Worm (Caenorhabditis elegans) whole organism, young adult: ENCODE measurements around the gene T02B11.8.

Experiments
- ceh-27 ChIP-seq: fragments of 200-800 bp; sonication (Bioruptor generic); optimal IDR thresholded peaks from 2 replicates; lab custom pipeline; 2018; ENCODE audit warnings: mild to moderate bottlenecking, missing genetic modification characterization, moderate library complexity, missing compliant biosample characterization
- lag-1 ChIP-seq: fragments of 200-800 bp; sonication (Bioruptor generic); IDR thresholded peaks from 2 replicates; pipeline ENCODE4 v1.3.6; 2022; ENCODE audit warnings: missing genetic modification reagents, missing genetic modification characterization, missing compliant biosample characterization
- tbp1 ChIP-seq: fragments of 200-800 bp; sonication (Bioruptor generic); optimal IDR thresholded peaks from 2 replicates; lab custom pipeline; 2018; ENCODE audit warnings: mild to moderate bottlenecking, missing genetic modification characterization, missing compliant biosample characterization

DNA sequence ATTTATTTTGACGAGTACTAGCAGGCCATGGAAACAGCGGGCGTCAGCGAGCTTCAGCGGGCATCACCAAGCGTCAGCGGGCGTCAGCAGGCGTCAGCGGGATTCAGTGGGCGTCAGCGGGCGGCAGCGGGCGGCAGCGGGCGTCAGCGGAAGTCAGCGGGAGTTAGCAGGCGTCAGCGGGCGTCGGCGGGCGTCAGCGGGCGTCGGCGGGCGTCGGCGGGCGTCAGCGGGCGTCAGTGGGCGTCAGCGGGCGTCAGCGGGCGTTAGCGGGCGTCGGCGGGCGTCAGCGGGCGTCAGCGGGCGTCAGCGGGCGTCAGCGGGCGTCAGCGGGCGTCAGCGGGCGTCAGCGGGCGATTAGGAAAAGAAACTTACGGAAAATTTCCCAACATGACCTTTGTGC is 35.9 kb downstream of the T02B11.8 start:
- TF ChIP-seq ceh-27 (GFP tag; lab: Kevin White, UChicago), result no peak
- TF ChIP-seq tbp1 (GFP tag; lab: Kevin White, UChicago), result no peak
- no peak for TF ChIP-seq lag-1 (GFP tag; lab: Robert Waterston, UW)
